Fruit fly (Drosophila melanogaster): Measurements from ENCODE around the gene hiro.
A peak's percentile ranks its signal among the peaks of the same experiment; 100 is the strongest.

hiro gene

dm6 chr3L:699368-700150, 11.8 kb upstream of the hiro start (continued):
- peak; percentile 44 for TF ChIP-seq CG6808 (GFP tag; optimal IDR thresholded peaks at IDR 0.05)
- 0 out of 2 replicates have a peak, but pooled peaks have one; percentile 41 for TF ChIP-seq CG15336 (GFP tag; IDR thresholded peaks at IDR 0.05)
- peak; percentile 51 for TF ChIP-seq achi (GFP tag; optimal IDR thresholded peaks at IDR 0.05)
- TF ChIP-seq fd59A (GFP tag; optimal IDR thresholded peaks at IDR 0.05) = peak; percentile 41
- peak; percentile 74 for TF ChIP-seq pdm3 (GFP tag; optimal IDR thresholded peaks at IDR 0.05)
- TF ChIP-seq eg (GFP tag; IDR thresholded peaks at IDR 0.05) = 0 out of 3 replicates have a peak, but pooled peaks have one; percentile 6
- TF ChIP-seq CG6854 (GFP tag; optimal IDR thresholded peaks at IDR 0.05) = no peak
- TF ChIP-seq fkh (GFP tag; optimal IDR thresholded peaks at IDR 0.05) = peak; percentile 80
- no peak for TF ChIP-seq fd85E (GFP tag; optimal IDR thresholded peaks at IDR 0.05)
- TF ChIP-seq CG3919 (GFP tag; optimal IDR thresholded peaks at IDR 0.05) = peak; percentile 47

dm6 chr3L:698748-699367, 11.1 kb upstream of the hiro start, which contains the start of gene CG13894:
Gene CG13894, minus strand, starts transcription at chr3L:699144.
- TF ChIP-seq Eip78C (GFP tag) = peak; percentile 40
- peak; percentile 47 for TF ChIP-seq fkh (GFP tag; optimal IDR thresholded peaks at IDR 0.05)
- TF ChIP-seq Ets96B (tag; optimal IDR thresholded peaks at IDR 0.05) = no peak
- peak; percentile 16 for TF ChIP-seq CG6792 (GFP tag; optimal IDR thresholded peaks at IDR 0.05)
- TF ChIP-seq acj6 (GFP tag; optimal IDR thresholded peaks at IDR 0.05) = no peak
- TF ChIP-seq OdsH (GFP tag; optimal IDR thresholded peaks at IDR 0.05) = no peak
- TF ChIP-seq pdm3 (GFP tag; optimal IDR thresholded peaks at IDR 0.05) = no peak

- TF ChIP-seq CG4318 (GFP tag; optimal IDR thresholded peaks at IDR 0.05) = no peak
- no peak for TF ChIP-seq CG15336 (GFP tag; IDR thresholded peaks at IDR 0.05)
- TF ChIP-seq eg (GFP tag; IDR thresholded peaks at IDR 0.05) = no peak
- no peak for TF ChIP-seq CG9139 (GFP tag; optimal IDR thresholded peaks at IDR 0.05)
- TF ChIP-seq Hr38 (GFP tag; optimal IDR thresholded peaks at IDR 0.05) = no peak
- TF ChIP-seq Eip93F (GFP tag; optimal IDR thresholded peaks at IDR 0.05) = no peak
- no peak for TF ChIP-seq cyc (GFP tag; optimal IDR thresholded peaks at IDR 0.05)
- TF ChIP-seq Sox102F (GFP tag; optimal IDR thresholded peaks at IDR 0.05) = no peak
- no peak for TF ChIP-seq acj6 (GFP tag; optimal IDR thresholded peaks at IDR 0.05)
Measured at dm6 chr3L:697724-698123, 10.0 kb upstream of the hiro start.

dm6 chr3L:697055-697427, 9.3 kb upstream of the hiro start:
- no peak for TF ChIP-seq dsx (GFP tag; optimal IDR thresholded peaks at IDR 0.05; ENCODE audit: poor library complexity, severe bottlenecking)
- no peak for TF ChIP-seq Eip78C (GFP tag)
- TF ChIP-seq Eip75B (GFP tag; optimal IDR thresholded peaks at IDR 0.05) = no peak
- TF ChIP-seq CG6808 (GFP tag; optimal IDR thresholded peaks at IDR 0.05) = no peak

- TF ChIP-seq CG11294 (GFP tag; IDR thresholded peaks at IDR 0.05) (peak; percentile 94), CG6808 (GFP tag; optimal IDR thresholded peaks at IDR 0.05) (peak; percentile 97), Sox15 (GFP tag; optimal IDR thresholded peaks at IDR 0.05) (peak; percentile 83), fkh (GFP tag; optimal IDR thresholded peaks at IDR 0.05) (peak; percentile 64), Sox102F (GFP tag; optimal IDR thresholded peaks at IDR 0.05) (peak; percentile 72), CG8632 (GFP tag; optimal IDR thresholded peaks at IDR 0.05) (peak; percentile 93), acj6 (GFP tag; optimal IDR thresholded peaks at IDR 0.05) (peak; percentile 94), Hr38 (GFP tag; optimal IDR thresholded peaks at IDR 0.05) (no peak), CG8319 (GFP tag; optimal IDR thresholded peaks at IDR 0.05) (peak; percentile 89), CG34406 (GFP tag; optimal IDR thresholded peaks at IDR 0.05) (peak; percentile 93), CG15336 (GFP tag; IDR thresholded peaks at IDR 0.05) (peak; percentile 96), topi (GFP tag; optimal IDR thresholded peaks at IDR 0.05) (peak; percentile 83), Eip75B (GFP tag; optimal IDR thresholded peaks at IDR 0.05) (peak; percentile 89), Eip78C (GFP tag) (peak; percentile 98), Hr4 (GFP tag; optimal IDR thresholded peaks at IDR 0.05) (peak; percentile 89), CG10669 (GFP tag; optimal IDR thresholded peaks at IDR 0.05) (peak; percentile 97), CG6163 (GFP tag; IDR thresholded peaks at IDR 0.05) (peak; percentile 98), Hr39 (GFP tag; optimal IDR thresholded peaks at IDR 0.05) (peak; percentile 59), CG6276 (GFP tag; optimal IDR thresholded peaks at IDR 0.05) (peak; percentile 93), CG3919 (GFP tag; optimal IDR thresholded peaks at IDR 0.05) (peak; percentile 93), pdm3 (GFP tag; optimal IDR thresholded peaks at IDR 0.05) (peak; percentile 86), net (GFP tag; optimal IDR thresholded peaks at IDR 0.05) (peak; percentile 91), CG16779 (tag; optimal IDR thresholded peaks at IDR 0.05) (peak; percentile 94), Eip93F (GFP tag; optimal IDR thresholded peaks at IDR 0.05) (peak; percentile 69), CG31627 (GFP tag; optimal IDR thresholded peaks at IDR 0.05) (peak; percentile 60), CG11902 (GFP tag; optimal IDR thresholded peaks at IDR 0.05) (peak; percentile 89)
Measured at dm6 chr3L:696404-697054, 8.8 kb upstream of the hiro start.
